Worm (Caenorhabditis elegans): ENCODE results near the gene Y43F8B.28.

DNA sequence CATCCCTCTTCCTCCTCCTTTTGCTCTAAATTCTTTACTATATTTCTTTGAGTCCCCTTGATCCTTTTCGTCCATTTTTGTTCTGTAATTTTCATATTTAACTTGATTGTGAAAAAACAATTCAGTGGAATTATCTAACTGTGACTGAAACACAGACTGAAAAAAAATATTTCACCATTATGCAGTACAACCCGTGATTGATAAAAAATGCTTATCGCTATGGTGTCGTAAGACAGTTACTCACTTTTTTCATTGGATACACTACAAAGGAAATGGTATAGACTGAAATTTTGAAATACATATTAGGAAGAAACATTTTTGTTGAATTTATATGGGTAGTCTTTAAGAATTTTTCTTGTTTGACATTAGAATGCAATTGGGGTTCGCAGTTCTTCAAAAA, 17.5 kb upstream of the Y43F8B.28 start, which contains the start of gene Y43F8B.23:
- TF ChIP-seq flt-1 (GFP tag; IDR thresholded peaks at IDR 0.05) (no peak), tab-1 (GFP tag; IDR thresholded peaks at IDR 0.05) (no peak), ztf-23 (GFP tag; IDR thresholded peaks at IDR 0.05) (no peak)
